Worm (Caenorhabditis elegans) whole organism, L3 larva: Measurements from ENCODE around the gene tps-1.

ENCODE experiments used
- ZK546.5 ChIP-seq: sonication (generic microtip); optimal IDR thresholded peaks from 2 replicates; lab custom pipeline; 2017; ENCODE audit warnings: missing biosample characterization, missing genetic modification characterization
- ama-1 ChIP-seq: fragments of 150-350 bp; optimal IDR thresholded peaks from 2 replicates; lab custom pipeline; 2018
- ceh-28 ChIP-seq: fragments of 150-350 bp; optimal IDR thresholded peaks from 2 replicates; lab custom pipeline; 2014; ENCODE audit warnings: missing biosample characterization, missing genetic modification reagents, missing genetic modification characterization
- ceh-82 ChIP-seq: fragments of 150-350 bp; optimal IDR thresholded peaks from 2 replicates; lab custom pipeline; 2014; ENCODE audit warnings: missing biosample characterization, missing genetic modification characterization
- daf-12 ChIP-seq: fragments of 150-350 bp; optimal IDR thresholded peaks from 2 replicates; lab custom pipeline; 2014; ENCODE audit warnings: missing biosample characterization, missing genetic modification reagents, missing genetic modification characterization
- egl-5 ChIP-seq: fragments of 150-350 bp; optimal IDR thresholded peaks from 2 replicates; lab custom pipeline; 2017; ENCODE audit warnings: missing biosample characterization, missing genetic modification reagents, missing genetic modification characterization, inconsistent platforms
- fos-1 ChIP-seq: fragments of 150-350 bp; optimal IDR thresholded peaks from 2 replicates; lab custom pipeline; 2014; ENCODE audit warnings: missing biosample characterization, missing genetic modification characterization
- mdl-1 ChIP-seq: fragments of 150-350 bp; optimal IDR thresholded peaks from 2 replicates; lab custom pipeline; 2014; ENCODE audit warnings: missing biosample characterization, missing genetic modification characterization
- nhr-12 ChIP-seq: fragments of 150-350 bp; optimal IDR thresholded peaks from 2 replicates; lab custom pipeline; 2014; ENCODE audit warnings: missing biosample characterization, missing genetic modification characterization
- nhr-76 ChIP-seq: fragments of 150-350 bp; sonication (generic microtip); optimal IDR thresholded peaks from 5 replicates; lab custom pipeline; 2014; ENCODE audit warnings: missing biosample characterization, missing genetic modification characterization
- pha-4 ChIP-seq: fragments of 150-350 bp; optimal IDR thresholded peaks from 2 replicates; lab custom pipeline; 2014; ENCODE audit warnings: missing biosample characterization, missing genetic modification reagents, missing genetic modification characterization
- snpc-4 ChIP-seq: fragments of 150-350 bp; optimal IDR thresholded peaks from 2 replicates; lab custom pipeline; 2014; ENCODE audit warnings: missing biosample characterization, missing genetic modification characterization
- tbx-2 ChIP-seq: sonication (generic microtip); optimal IDR thresholded peaks from 2 replicates; lab custom pipeline; 2016; ENCODE audit warnings: mild to moderate bottlenecking, missing genetic modification characterization, missing compliant biosample characterization
- unc-62 ChIP-seq: fragments of 150-350 bp; sonication (generic microtip); optimal IDR thresholded peaks from 4 replicates; lab custom pipeline; 2014; ENCODE audit warnings: missing biosample characterization, missing genetic modification reagents, missing genetic modification characterization

ce11 chrX:17509048-17509776, 34.9 kb upstream of the tps-1 start:
- TF ChIP-seq fos-1 (tag; lab: Kevin White, UChicago) (no peak), nhr-76 (tag; lab: Kevin White, UChicago) (no peak), tbx-2 (tag; lab: Kevin White, UChicago) (no peak), ZK546.5 (tag; lab: Kevin White, UChicago) (no peak), daf-12 (tag; lab: Kevin White, UChicago) (no peak), ceh-28 (tag; lab: Kevin White, UChicago) (no peak), ceh-82 (tag; lab: Kevin White, UChicago) (no peak), snpc-4 (tag; lab: Kevin White, UChicago) (no peak), pha-4 (tag; lab: Kevin White, UChicago) (peak; percentile 60), ama-1 (lab: Kevin White, UChicago) (no peak), unc-62 (GFP tag; lab: Kevin White, UChicago) (no peak), mdl-1 (tag; lab: Kevin White, UChicago) (no peak), nhr-12 (tag; lab: Kevin White, UChicago) (no peak), egl-5 (no peak)
